Fruit fly (Drosophila melanogaster) whole organism, embryonic: ENCODE data around the gene TwdlX.

Experiments used
- ATbp ChIP-seq: fragments of 200-800 bp; sonication (Bioruptor generic); optimal IDR thresholded peaks from 2 replicates; lab custom pipeline; 2017; ENCODE audit warnings: missing biosample characterization, mild to moderate bottlenecking, missing genetic modification characterization, missing genetic modification reagents
- Aef1 ChIP-seq: fragments of 200-800 bp; sonication (Bioruptor generic); IDR thresholded peaks from 3 replicates; pipeline ENCODE4 v1.3.6; 2022; ENCODE audit warnings: missing biosample characterization, missing genetic modification characterization
- B-H2 ChIP-seq: fragments of 200-800 bp; sonication (Bioruptor generic); optimal IDR thresholded peaks from 2 replicates; lab custom pipeline; 2018; ENCODE audit warnings: missing biosample characterization, mild to moderate bottlenecking, missing genetic modification characterization
- C15 ChIP-seq: fragments of 200-800 bp; sonication (Bioruptor generic); IDR thresholded peaks from 3 replicates; pipeline ENCODE4 v1.3.6; 2022; ENCODE audit warnings: missing biosample characterization, missing genetic modification characterization
- CG10209 ChIP-seq: fragments of 200-800 bp; sonication (Bioruptor generic); optimal IDR thresholded peaks from 3 replicates; lab custom pipeline; 2017; ENCODE audit warnings: missing biosample characterization, mild to moderate bottlenecking, missing genetic modification characterization, missing genetic modification reagents
- CG1024 ChIP-seq: fragments of 200-800 bp; sonication (Bioruptor generic); IDR thresholded peaks from 2 replicates; pipeline ENCODE4 v1.3.6; 2022; ENCODE audit warnings: missing biosample characterization, missing genetic modification characterization
- CG10267 ChIP-seq: fragments of 200-800 bp; sonication (Bioruptor generic); optimal IDR thresholded peaks from 2 replicates; lab custom pipeline; 2018; ENCODE audit warnings: missing biosample characterization, mild to moderate bottlenecking, missing genetic modification characterization, moderate library complexity
- CG10321 ChIP-seq: fragments of 200-800 bp; sonication (Bioruptor generic); IDR thresholded peaks from 2 replicates; pipeline ENCODE4 v1.3.6; 2022; ENCODE audit warnings: missing biosample characterization, missing genetic modification characterization
- CG10462 ChIP-seq: fragments of 200-800 bp; sonication (Bioruptor generic); optimal IDR thresholded peaks from 2 replicates; lab custom pipeline; 2016; ENCODE audit warnings: missing biosample characterization, missing genetic modification characterization
- CG10543 ChIP-seq: fragments of 200-800 bp; sonication (Bioruptor generic); optimal IDR thresholded peaks from 3 replicates; lab custom pipeline; 2017; ENCODE audit warnings: missing biosample characterization, mild to moderate bottlenecking, missing genetic modification characterization, moderate library complexity
- CG12071 ChIP-seq: fragments of 200-800 bp; sonication (Bioruptor generic); optimal IDR thresholded peaks from 3 replicates; lab custom pipeline; 2018; ENCODE audit warnings: missing biosample characterization, mild to moderate bottlenecking, missing genetic modification characterization
- CG14014 ChIP-seq: fragments of 200-800 bp; sonication (Bioruptor generic); IDR thresholded peaks from 2 replicates; pipeline ENCODE4 v1.3.6; 2022; ENCODE audit warnings: missing biosample characterization, missing genetic modification characterization
- CG14441 ChIP-seq: fragments of 200-800 bp; sonication (Bioruptor generic); IDR thresholded peaks from 2 replicates; pipeline ENCODE4 v1.3.6; 2022; ENCODE audit warnings: missing biosample characterization, missing genetic modification characterization
- CG14710 ChIP-seq: fragments of 200-800 bp; sonication (Bioruptor generic); optimal IDR thresholded peaks from 3 replicates; lab custom pipeline; 2019; ENCODE audit warnings: missing biosample characterization, mild to moderate bottlenecking, missing genetic modification characterization, moderate library complexity
- CG15514 ChIP-seq: fragments of 200-800 bp; sonication (Bioruptor generic); optimal IDR thresholded peaks from 3 replicates; lab custom pipeline; 2017; ENCODE audit warnings: missing biosample characterization, missing genetic modification characterization, mild to moderate bottlenecking, moderate library complexity, missing genetic modification reagents
- CG1602 ChIP-seq: fragments of 200-800 bp; sonication (Bioruptor generic); optimal IDR thresholded peaks from 3 replicates; lab custom pipeline; 2016; ENCODE audit warnings: missing biosample characterization, missing genetic modification characterization
- CG17568 ChIP-seq: fragments of 200-800 bp; sonication (Bioruptor generic); optimal IDR thresholded peaks from 2 replicates; lab custom pipeline; 2018; ENCODE audit warnings: missing biosample characterization, mild to moderate bottlenecking, missing genetic modification characterization, moderate library complexity
- CG17802 ChIP-seq: fragments of 200-800 bp; sonication (Bioruptor generic); optimal IDR thresholded peaks from 2 replicates; lab custom pipeline; 2018; ENCODE audit warnings: missing biosample characterization, mild to moderate bottlenecking, missing genetic modification characterization, moderate library complexity
- CG3281 ChIP-seq: fragments of 200-800 bp; sonication (Bioruptor generic); optimal IDR thresholded peaks from 3 replicates; lab custom pipeline; 2017; ENCODE audit warnings: missing biosample characterization, mild to moderate bottlenecking, missing genetic modification characterization
- CG3726 ChIP-seq: fragments of 200-800 bp; sonication (Bioruptor generic); IDR thresholded peaks from 3 replicates; pipeline ENCODE4, ENCODE4 v1.3.6; 2022; ENCODE audit warnings: missing biosample characterization, missing genetic modification characterization
- CG4282 ChIP-seq: fragments of 200-800 bp; sonication (Bioruptor generic); optimal IDR thresholded peaks from 2 replicates; lab custom pipeline; 2016; ENCODE audit warnings: missing biosample characterization, missing genetic modification characterization
- CG6683 ChIP-seq: fragments of 200-800 bp; sonication (Bioruptor generic); optimal IDR thresholded peaks from 2 replicates; lab custom pipeline; 2017; ENCODE audit warnings: missing biosample characterization, mild to moderate bottlenecking, missing genetic modification characterization, missing genetic modification reagents
- CG6791 ChIP-seq: fragments of 200-800 bp; sonication (Bioruptor generic); IDR thresholded peaks from 3 replicates; pipeline ENCODE4 v1.3.6; 2022; ENCODE audit warnings: missing biosample characterization, missing genetic modification characterization; ENCODE audit not compliant: partially characterized antibody
- CG6813 ChIP-seq: fragments of 200-800 bp; sonication (Bioruptor generic); optimal IDR thresholded peaks from 2 replicates; lab custom pipeline; 2017; ENCODE audit warnings: missing biosample characterization, missing genetic modification characterization, mild to moderate bottlenecking, moderate library complexity, missing genetic modification reagents
- D19B ChIP-seq: fragments of 200-800 bp; sonication (Bioruptor generic); optimal IDR thresholded peaks from 2 replicates; lab custom pipeline; 2017; ENCODE audit warnings: missing biosample characterization, mild to moderate bottlenecking, missing genetic modification characterization
- Dp ChIP-seq: fragments of 200-800 bp; sonication (Bioruptor generic); optimal IDR thresholded peaks from 2 replicates; lab custom pipeline; 2018; ENCODE audit warnings: missing biosample characterization, mild to moderate bottlenecking, missing genetic modification characterization, moderate library complexity
- Dref ChIP-seq: fragments of 200-800 bp; sonication (Bioruptor generic); IDR thresholded peaks from 2 replicates; pipeline ENCODE4 v1.3.6; 2022; ENCODE audit warnings: missing biosample characterization, missing genetic modification characterization
- Drgx ChIP-seq: fragments of 200-800 bp; sonication (Bioruptor generic); IDR thresholded peaks from 2 replicates; pipeline ENCODE4 v1.3.6; 2022; ENCODE audit warnings: missing biosample characterization, missing genetic modification characterization
- Fer2 ChIP-seq: fragments of 200-800 bp; sonication (Bioruptor generic); optimal IDR thresholded peaks from 2 replicates; lab custom pipeline; 2018; ENCODE audit warnings: missing biosample characterization, mild to moderate bottlenecking, missing genetic modification characterization, moderate library complexity
- Hand ChIP-seq: fragments of 200-800 bp; sonication (Bioruptor generic); optimal IDR thresholded peaks from 2 replicates; lab custom pipeline; 2017; ENCODE audit warnings: mild to moderate bottlenecking, missing biosample characterization, missing genetic modification reagents, missing genetic modification characterization
- Max ChIP-seq: fragments of 200-800 bp; sonication (Bioruptor generic); optimal IDR thresholded peaks from 2 replicates; lab custom pipeline; 2016; ENCODE audit warnings: missing biosample characterization, mild to moderate bottlenecking, missing genetic modification characterization
- Myb ChIP-seq: fragments of 200-800 bp; sonication (Bioruptor generic); optimal IDR thresholded peaks from 2 replicates; lab custom pipeline; 2016; ENCODE audit warnings: missing biosample characterization, missing genetic modification characterization
- Nf-YC ChIP-seq: fragments of 200-800 bp; optimal IDR thresholded peaks from 3 replicates; lab custom pipeline; 2019; ENCODE audit warnings: missing biosample characterization, mild to moderate bottlenecking, missing genetic modification characterization, moderate library complexity
- TFAM ChIP-seq: fragments of 200-800 bp; sonication (Bioruptor generic); optimal IDR thresholded peaks from 2 replicates; lab custom pipeline; 2017; ENCODE audit warnings: missing biosample characterization, missing genetic modification characterization, inconsistent platforms
- Tbp ChIP-seq: fragments of >200 bp; optimal IDR thresholded peaks from 2 replicates; lab custom pipeline; 2018; ENCODE audit warnings: missing biosample characterization, missing genetic modification characterization
- ato ChIP-seq: fragments of 200-800 bp; sonication (Bioruptor generic); IDR thresholded peaks from 2 replicates; pipeline ENCODE4 v1.3.6; 2022; ENCODE audit warnings: missing biosample characterization, missing genetic modification characterization; ENCODE audit not compliant: partially characterized antibody
- br ChIP-seq: fragments of >200 bp; optimal IDR thresholded peaks from 2 replicates; lab custom pipeline; 2017
- da ChIP-seq: fragments of 200-800 bp; sonication (Bioruptor generic); optimal IDR thresholded peaks from 2 replicates; lab custom pipeline; 2016; ENCODE audit warnings: missing biosample characterization, missing genetic modification characterization
- dimm ChIP-seq: fragments of 200-800 bp; sonication (Bioruptor generic); IDR thresholded peaks from 2 replicates; pipeline ENCODE4 v1.3.6; 2022; ENCODE audit warnings: missing biosample characterization, missing genetic modification characterization
- fd102C ChIP-seq: fragments of 200-800 bp; sonication (Bioruptor generic); optimal IDR thresholded peaks from 2 replicates; lab custom pipeline; 2018; ENCODE audit warnings: missing biosample characterization, mild to moderate bottlenecking, missing genetic modification characterization, moderate library complexity
- gro ChIP-seq: fragments of 200-800 bp; sonication (Bioruptor generic); optimal IDR thresholded peaks from 2 replicates; lab custom pipeline; 2016; ENCODE audit warnings: missing biosample characterization, missing genetic modification characterization
- nerfin-1 ChIP-seq: fragments of 200-800 bp; sonication (Bioruptor generic); optimal IDR thresholded peaks from 3 replicates; lab custom pipeline; 2019; ENCODE audit warnings: missing biosample characterization, mild to moderate bottlenecking, missing genetic modification characterization, moderate library complexity
- schlank ChIP-seq: fragments of 200-800 bp; sonication (Bioruptor generic); optimal IDR thresholded peaks from 2 replicates; lab custom pipeline; 2018; ENCODE audit warnings: missing biosample characterization, mild to moderate bottlenecking, missing genetic modification characterization
- tio ChIP-seq: fragments of 200-800 bp; sonication (Bioruptor generic); optimal IDR thresholded peaks from 2 replicates; lab custom pipeline; 2017; ENCODE audit warnings: missing biosample characterization, missing genetic modification characterization, inconsistent platforms
- tll ChIP-seq, 2 experiments: fragments of 200-800 bp in 1 of 2; fragments of >200 bp in 1 of 2; sonication (Bioruptor generic) in 1 of 2; optimal IDR thresholded peaks; 2 replicates each; lab custom pipeline; 2017 to 2019; ENCODE audit warnings: missing biosample characterization in 2 of 2, missing genetic modification characterization in 2 of 2, mild to moderate bottlenecking in 1 of 2, moderate library complexity in 1 of 2
- vfl ChIP-seq: fragments of 200-800 bp; sonication (Bioruptor generic); optimal IDR thresholded peaks from 2 replicates; lab custom pipeline; 2016; ENCODE audit warnings: missing biosample characterization, missing genetic modification characterization
- vnd ChIP-seq: fragments of 200-800 bp; sonication (Bioruptor generic); IDR thresholded peaks from 3 replicates; pipeline ENCODE4 v1.3.6; 2022; ENCODE audit warnings: missing biosample characterization, missing genetic modification characterization; ENCODE audit not compliant: partially characterized antibody
- zfh1 ChIP-seq: fragments of 200-800 bp; sonication (Bioruptor generic); IDR thresholded peaks from 3 replicates; pipeline ENCODE4 v1.3.6; 2022; ENCODE audit warnings: missing biosample characterization, missing genetic modification characterization

The TwdlX gene

DNA sequence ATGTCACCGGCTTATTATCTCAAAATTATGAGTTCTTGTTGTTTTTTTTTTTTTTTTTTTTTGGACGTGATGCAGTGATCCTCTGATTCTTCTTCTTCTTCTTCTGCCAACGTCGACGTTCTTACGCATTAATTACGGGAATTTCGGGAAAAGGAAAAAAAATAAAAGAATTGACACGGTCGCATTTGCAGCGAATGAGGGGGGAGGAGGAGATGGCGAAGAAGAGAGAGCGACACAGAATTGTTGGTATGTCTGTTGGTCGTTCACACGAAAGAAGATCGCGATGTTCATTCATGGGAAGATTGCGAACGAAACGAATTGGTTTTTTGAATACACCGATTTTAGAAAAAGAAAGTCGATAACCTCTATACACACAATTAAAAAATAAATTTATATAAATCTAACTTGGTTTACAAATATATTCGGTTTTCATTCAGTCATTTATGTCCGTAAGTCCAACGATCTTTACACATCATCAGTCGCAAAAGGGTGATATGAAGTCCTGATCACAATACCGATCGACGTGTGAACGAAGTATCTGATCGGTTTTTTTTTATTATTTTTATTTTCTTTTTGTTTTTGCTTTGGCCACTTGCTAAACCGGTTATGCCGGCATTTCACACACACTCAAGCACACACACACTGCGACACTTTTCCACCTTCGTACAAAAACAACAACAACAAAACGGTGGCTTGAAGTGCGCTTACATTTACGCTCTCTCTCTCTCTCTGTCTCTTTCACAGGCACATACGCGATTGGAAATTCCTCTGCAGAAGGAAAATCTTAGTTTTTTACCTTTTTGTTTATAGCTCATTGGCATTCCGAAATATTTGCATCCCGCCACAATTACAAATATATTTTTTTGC, 20.1 kb downstream of the TwdlX start (continued):
- no peak for TF ChIP-seq CG17802 (tag; lab: Kevin White, UChicago)
- TF ChIP-seq CG14441 = no peak
- peak; percentile 65 for TF ChIP-seq nerfin-1 (tag; lab: Kevin White, UChicago)
- TF ChIP-seq CG6683 (GFP tag; lab: Kevin White, UChicago) = peak; percentile 35
- peak; percentile 59 for TF ChIP-seq CG10462 (GFP tag; lab: Kevin White, UChicago)
- TF ChIP-seq CG12071 (GFP tag; lab: Kevin White, UChicago) = peak; percentile 40
- TF ChIP-seq dimm (GFP tag; lab: Robert Waterston, UW) = 0 out of 2 replicates have a peak, but pooled peaks have one; percentile 8
- TF ChIP-seq CG4282 (GFP tag; lab: Kevin White, UChicago) = no peak
- TF ChIP-seq CG10267 = peak; percentile 78
- peak; percentile 41 for TF ChIP-seq Fer2 (tag; lab: Kevin White, UChicago)
- TF ChIP-seq CG14014 (GFP tag; lab: Robert Waterston, UW) = peak; percentile 54; the same call in 1 of the 2 replicates
- TF ChIP-seq br (lab: Kevin White, UChicago) = no peak
- no peak for TF ChIP-seq CG1024
- no peak for TF ChIP-seq da (GFP tag; lab: Kevin White, UChicago)
- TF ChIP-seq CG1602 (GFP tag; lab: Kevin White, UChicago) = peak; percentile 29
- no peak for TF ChIP-seq vfl
- TF ChIP-seq Max (GFP tag; lab: Kevin White, UChicago) = peak; percentile 52
- peak; percentile 68 for TF ChIP-seq CG10543 (GFP tag; lab: Kevin White, UChicago)
- TF ChIP-seq schlank (tag; lab: Kevin White, UChicago) = peak; percentile 16
- TF ChIP-seq Myb (GFP tag; lab: Kevin White, UChicago) = no peak
- peak; percentile 86 for TF ChIP-seq Drgx (GFP tag; lab: Robert Waterston, UW)
- no peak for TF ChIP-seq vnd (GFP tag; lab: Robert Waterston, UW)
- TF ChIP-seq TFAM = no peak
- peak; percentile 50 for TF ChIP-seq gro (GFP tag; lab: Kevin White, UChicago)
- no peak for TF ChIP-seq CG6791 (GFP tag; lab: Robert Waterston, UW)
- TF ChIP-seq CG17568 (GFP tag; lab: Kevin White, UChicago) = peak; percentile 45
- peak; percentile 63 for TF ChIP-seq CG6813
- TF ChIP-seq CG3726 (GFP tag; lab: Robert Waterston, UW) = no peak
- no peak for TF ChIP-seq Dp (GFP tag; lab: Kevin White, UChicago)
- TF ChIP-seq Hand (GFP tag; lab: Kevin White, UChicago) = no peak
- TF ChIP-seq ATbp (GFP tag; lab: Kevin White, UChicago) = peak; percentile 73
- no peak for TF ChIP-seq Aef1 (GFP tag; lab: Robert Waterston, UW)
- TF ChIP-seq CG10321 (GFP tag; lab: Robert Waterston, UW) = no peak
- TF ChIP-seq Nf-YC (tag; lab: Kevin White, UChicago) = peak; percentile 76
- no peak for TF ChIP-seq ato
- TF ChIP-seq D19B (GFP tag; lab: Kevin White, UChicago) = peak; percentile 15
- TF ChIP-seq Tbp = no peak
- TF ChIP-seq CG14710 (tag; lab: Kevin White, UChicago) = peak; percentile 77
- TF ChIP-seq CG3281 (GFP tag; lab: Kevin White, UChicago) = peak; percentile 69
- TF ChIP-seq CG10209 (GFP tag; lab: Kevin White, UChicago) = peak; percentile 64
- TF ChIP-seq fd102C (GFP tag; lab: Kevin White, UChicago) = no peak
- no peak for TF ChIP-seq C15
- TF ChIP-seq tio (GFP tag; lab: Kevin White, UChicago) = peak; percentile 49
- peak; percentile 75 for TF ChIP-seq zfh1 (GFP tag; lab: Robert Waterston, UW)
- no peak for TF ChIP-seq Dref (GFP tag; lab: Robert Waterston, UW)
- no peak for TF ChIP-seq tll (GFP tag; optimal IDR thresholded peaks at IDR 0.05; lab: Kevin White, UChicago)
- peak; percentile 28 for TF ChIP-seq CG15514 (GFP tag; lab: Kevin White, UChicago)
- no peak for TF ChIP-seq B-H2
